Fruit fly (Drosophila melanogaster): ENCODE results near the gene CG34134.

Gene CG34134

DNA sequence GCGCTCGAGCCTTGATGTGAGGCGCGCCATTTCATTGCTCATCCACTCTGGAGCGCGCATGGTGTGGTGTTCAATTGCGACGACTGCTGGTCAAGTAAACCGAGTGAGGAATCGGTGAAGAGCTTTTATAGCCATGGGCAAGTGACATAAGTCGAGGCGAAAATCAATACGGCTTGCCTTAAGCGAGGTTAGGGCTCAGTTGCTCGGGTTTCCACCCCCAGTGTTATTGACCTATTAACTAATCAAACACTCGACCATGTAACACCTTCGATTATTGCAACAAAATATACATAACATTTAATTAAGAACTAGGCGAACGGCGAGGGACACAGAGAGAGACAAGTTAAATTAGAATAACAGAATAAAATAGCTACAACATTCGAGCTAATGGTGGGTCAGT is at the start of gene CG34134:
CG34134 (minus strand) TSS at position 101 of the 400 bp plus-strand sequence.
- TF ChIP-seq CG10669 (GFP tag; optimal IDR thresholded peaks at IDR 0.05) (no peak), CG4318 (GFP tag; optimal IDR thresholded peaks at IDR 0.05) (no peak), esn (GFP tag; optimal IDR thresholded peaks at IDR 0.05) (no peak), fd85E (GFP tag; optimal IDR thresholded peaks at IDR 0.05) (no peak), Eip93F (GFP tag; optimal IDR thresholded peaks at IDR 0.05) (no peak), CG9139 (GFP tag; optimal IDR thresholded peaks at IDR 0.05) (no peak), Ets96B (tag; optimal IDR thresholded peaks at IDR 0.05) (no peak), Lpt (GFP tag; optimal IDR thresholded peaks at IDR 0.05) (no peak), CG11762 (GFP tag; optimal IDR thresholded peaks at IDR 0.05; ENCODE audit: insufficient read depth) (no peak), Gug (GFP tag; IDR thresholded peaks at IDR 0.05) (no peak), eg (GFP tag; IDR thresholded peaks at IDR 0.05) (no peak), dac (GFP tag; optimal IDR thresholded peaks at IDR 0.05) (no peak), Sox14 (GFP tag; optimal IDR thresholded peaks at IDR 0.05) (no peak), OdsH (GFP tag; optimal IDR thresholded peaks at IDR 0.05) (no peak), CG11902 (GFP tag; optimal IDR thresholded peaks at IDR 0.05) (no peak), vri (GFP tag; optimal IDR thresholded peaks at IDR 0.05) (no peak), Hr4 (GFP tag; optimal IDR thresholded peaks at IDR 0.05) (no peak), Hr38 (GFP tag; optimal IDR thresholded peaks at IDR 0.05) (no peak)

DNA sequence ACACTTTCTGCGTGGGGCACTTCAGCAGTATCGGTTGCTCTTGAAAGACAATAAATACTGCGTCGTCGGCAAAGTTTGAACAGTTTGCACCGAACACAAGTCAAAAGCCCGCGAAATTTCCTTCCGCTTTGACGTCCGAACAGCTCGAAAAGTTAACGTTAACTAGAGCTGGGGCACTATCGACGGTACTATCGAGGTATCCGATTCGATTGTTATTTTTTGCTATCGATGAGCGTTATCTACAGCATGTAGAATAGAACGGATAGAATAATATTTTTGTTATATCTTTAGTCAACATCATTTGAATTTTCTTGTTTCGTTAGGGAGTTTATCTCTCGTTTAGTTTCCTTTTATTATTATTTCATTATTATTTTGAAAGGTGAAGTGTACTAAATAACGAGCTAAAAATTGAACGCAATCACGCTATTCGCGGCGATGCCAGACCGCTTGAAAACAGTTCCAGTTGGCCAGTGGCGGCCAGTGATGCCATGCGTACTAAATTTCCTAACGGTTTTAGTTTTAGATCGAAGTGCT is 49.2 kb upstream of the CG34134 start, which contains the start of gene Pvr:
Pvr (minus strand) TSS at position 167 of the 534 bp plus-strand sequence.
- TF ChIP-seq spab (GFP tag; optimal IDR thresholded peaks at IDR 0.05) (no peak), Hr4 (GFP tag; optimal IDR thresholded peaks at IDR 0.05) (peak; percentile 8), achi (GFP tag; optimal IDR thresholded peaks at IDR 0.05) (peak; percentile 14), ss (GFP tag; optimal IDR thresholded peaks at IDR 0.05) (no peak), CG10669 (GFP tag; optimal IDR thresholded peaks at IDR 0.05) (no peak), lz (GFP tag; optimal IDR thresholded peaks at IDR 0.05) (no peak), CG6808 (GFP tag; optimal IDR thresholded peaks at IDR 0.05) (peak; percentile 99), Eip78C (GFP tag) (peak; percentile 67), topi (GFP tag; optimal IDR thresholded peaks at IDR 0.05) (peak; percentile 20)

DNA sequence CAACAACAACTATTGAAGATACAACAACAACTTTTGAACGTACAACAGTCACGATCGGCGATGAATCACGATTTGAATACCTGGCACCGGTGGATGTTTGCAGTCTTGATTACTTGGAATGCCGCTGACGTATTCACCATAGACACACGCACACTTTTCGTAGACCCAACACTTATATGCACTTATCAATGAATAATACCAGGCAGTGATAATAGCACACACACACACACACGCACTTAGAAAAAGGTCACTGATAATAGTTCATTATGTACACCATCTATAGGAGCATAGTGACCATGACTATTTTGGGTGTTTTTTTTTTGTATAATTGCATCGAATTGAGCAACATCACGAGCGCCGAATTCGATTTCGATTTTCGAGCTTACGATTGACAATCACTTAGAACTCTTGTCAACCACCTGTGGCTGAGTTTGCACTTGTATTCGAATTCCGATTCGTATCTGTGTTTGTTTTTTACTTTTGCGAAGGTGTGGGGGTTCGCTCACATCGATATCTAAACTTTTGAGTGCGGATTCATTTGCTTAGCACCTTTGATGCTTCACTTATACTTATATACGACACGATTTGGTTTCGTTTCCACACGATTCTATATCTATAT is 48.6 kb upstream of the CG34134 start:
- TF ChIP-seq spab (GFP tag; optimal IDR thresholded peaks at IDR 0.05) (no peak), CG6854 (GFP tag; optimal IDR thresholded peaks at IDR 0.05) (no peak), svp (GFP tag) (no peak), lz (GFP tag; optimal IDR thresholded peaks at IDR 0.05) (no peak), Eip78C (GFP tag) (no peak), fkh (GFP tag; optimal IDR thresholded peaks at IDR 0.05) (peak; percentile 80), CG8632 (GFP tag; optimal IDR thresholded peaks at IDR 0.05) (no peak)

DNA sequence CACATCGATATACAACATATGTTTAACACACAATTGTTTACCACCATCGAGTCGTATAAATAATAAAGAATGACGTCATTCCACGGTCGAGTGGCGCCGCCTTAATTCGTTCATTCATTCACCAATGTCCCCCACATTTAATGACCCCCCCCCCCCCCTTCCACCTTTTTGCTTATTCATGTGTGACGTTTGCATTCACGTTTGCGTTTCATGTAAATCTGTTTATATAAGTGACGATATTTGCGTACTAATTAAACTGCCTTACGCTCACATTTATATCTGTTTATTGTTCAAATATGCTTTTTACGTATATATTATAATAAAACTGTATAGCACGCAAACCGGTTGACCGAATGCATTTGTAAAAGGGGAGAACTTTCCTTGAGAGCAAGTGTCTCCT is 43.0 kb upstream of the CG34134 start:
- TF ChIP-seq spab (GFP tag; optimal IDR thresholded peaks at IDR 0.05), result no peak
- TF ChIP-seq CG10631 (GFP tag; optimal IDR thresholded peaks at IDR 0.05), result peak; percentile 2
- TF ChIP-seq achi (GFP tag; optimal IDR thresholded peaks at IDR 0.05), result no peak
- no peak for TF ChIP-seq CG4318 (GFP tag; optimal IDR thresholded peaks at IDR 0.05)
- peak; percentile 35 for TF ChIP-seq fkh (GFP tag; optimal IDR thresholded peaks at IDR 0.05)
- TF ChIP-seq ss (GFP tag; optimal IDR thresholded peaks at IDR 0.05), result peak; percentile 3 to 45
- peak; percentile 28 for TF ChIP-seq Eip78C (GFP tag)
- peak; percentile 26 for TF ChIP-seq CG34406 (GFP tag; optimal IDR thresholded peaks at IDR 0.05)
- no peak for TF ChIP-seq Hr38 (GFP tag; optimal IDR thresholded peaks at IDR 0.05)
- TF ChIP-seq esn (GFP tag; optimal IDR thresholded peaks at IDR 0.05), result peak; percentile 18
- TF ChIP-seq dsx (GFP tag; optimal IDR thresholded peaks at IDR 0.05; ENCODE audit: poor library complexity, severe bottlenecking), result no peak
- TF ChIP-seq Eip75B (GFP tag; optimal IDR thresholded peaks at IDR 0.05), result no peak
- peak; percentile 41 for TF ChIP-seq CG6792 (GFP tag; optimal IDR thresholded peaks at IDR 0.05)
- peak; percentile 31 for TF ChIP-seq Met (GFP tag; optimal IDR thresholded peaks at IDR 0.05)
- TF ChIP-seq Blimp-1 (GFP tag; optimal IDR thresholded peaks at IDR 0.05), result peak; percentile 39
- peak; percentile 16 for TF ChIP-seq vri (GFP tag; optimal IDR thresholded peaks at IDR 0.05)
- peak; percentile 25 for TF ChIP-seq CG8632 (GFP tag; optimal IDR thresholded peaks at IDR 0.05)

Data from whole organism, prepupa.